Worm (Caenorhabditis elegans) whole organism, L4 larva: ENCODE results near the gene sma-2.

Source experiments
- F10B5.3 ChIP-seq: sonication (generic microtip); optimal IDR thresholded peaks from 2 replicates; lab custom pipeline; 2016; ENCODE audit warnings: mild to moderate bottlenecking, missing genetic modification characterization, missing compliant biosample characterization
- T20F7.1 ChIP-seq: fragments of 200-800 bp; sonication (Bioruptor generic); optimal IDR thresholded peaks from 2 replicates; lab custom pipeline; 2018; ENCODE audit warnings: mild to moderate bottlenecking, missing genetic modification characterization, missing compliant biosample characterization
- Y48G9A.11 ChIP-seq: fragments of 200-800 bp; sonication (Bioruptor generic); IDR thresholded peaks from 2 replicates; pipeline ENCODE4 v1.3.6; 2022; ENCODE audit warnings: missing genetic modification reagents, missing genetic modification characterization, missing compliant biosample characterization
- aha-1 ChIP-seq: fragments of 150-350 bp; peaks from one replicate; lab custom pipeline; 2014; ENCODE audit warnings: missing biosample characterization, missing genetic modification characterization
- ama-1 ChIP-seq: fragments of 150-350 bp; optimal IDR thresholded peaks from 2 replicates; lab custom pipeline; 2014; ENCODE audit warnings: inconsistent platforms, mixed read lengths
- ceh-20 ChIP-seq: fragments of 200-800 bp; sonication (Bioruptor generic); IDR thresholded peaks from 2 replicates; pipeline ENCODE4 v1.3.6; 2022; ENCODE audit warnings: missing genetic modification reagents, missing genetic modification characterization, missing compliant biosample characterization
- ceh-44 ChIP-seq: fragments of 200-800 bp; sonication (Bioruptor generic); IDR thresholded peaks from 2 replicates; pipeline ENCODE4 v1.3.6; 2022; ENCODE audit warnings: missing genetic modification reagents, missing genetic modification characterization, missing compliant biosample characterization
- ces-1 ChIP-seq: fragments of 150-350 bp; sonication (generic microtip); optimal IDR thresholded peaks from 4 replicates; lab custom pipeline; 2014; ENCODE audit warnings: missing biosample characterization, missing genetic modification reagents, missing genetic modification characterization
- cey-2 ChIP-seq: sonication (generic microtip); optimal IDR thresholded peaks from 3 replicates; lab custom pipeline; 2017; ENCODE audit warnings: missing genetic modification characterization, mild to moderate bottlenecking, missing compliant biosample characterization, antibody characterized with exemption, borderline replicate concordance; ENCODE audit not compliant: insufficient read depth
- ctbp-1 ChIP-seq: fragments of 200-800 bp; sonication (Bioruptor generic); IDR thresholded peaks from 2 replicates; pipeline ENCODE4 v1.3.6; 2022; ENCODE audit warnings: missing genetic modification reagents, missing genetic modification characterization, missing compliant biosample characterization
- daf-8 ChIP-seq: fragments of 200-800 bp; sonication (Bioruptor generic); IDR thresholded peaks from 2 replicates; pipeline ENCODE4 v1.3.6; 2022; ENCODE audit warnings: missing genetic modification characterization, missing compliant biosample characterization
- dmd-6 ChIP-seq: fragments of 200-800 bp; sonication (Bioruptor generic); IDR thresholded peaks from 2 replicates; pipeline ENCODE4 v1.3.6; 2022; ENCODE audit warnings: missing genetic modification reagents, missing genetic modification characterization, missing compliant biosample characterization
- dmd-9 ChIP-seq: fragments of 200-800 bp; sonication (Bioruptor generic); IDR thresholded peaks from 2 replicates; pipeline ENCODE4 v1.3.6; 2022; ENCODE audit warnings: missing genetic modification reagents, missing genetic modification characterization, missing compliant biosample characterization
- dve-1 ChIP-seq: sonication (generic microtip); optimal IDR thresholded peaks from 2 replicates; lab custom pipeline; 2017; ENCODE audit warnings: antibody characterized with exemption, mild to moderate bottlenecking, missing genetic modification characterization, missing compliant biosample characterization; ENCODE audit not compliant: insufficient read depth
- hlh-11 ChIP-seq: fragments of 200-800 bp; sonication (Bioruptor generic); optimal IDR thresholded peaks from 2 replicates; lab custom pipeline; 2018; ENCODE audit warnings: mild to moderate bottlenecking, missing genetic modification characterization, missing compliant biosample characterization
- hlh-30 ChIP-seq: sonication (generic microtip); optimal IDR thresholded peaks from 2 replicates; lab custom pipeline; 2017; ENCODE audit warnings: antibody characterized with exemption, mild to moderate bottlenecking, missing genetic modification characterization, missing compliant biosample characterization; ENCODE audit not compliant: insufficient read depth
- hmg-1.1 ChIP-seq: fragments of 200-800 bp; sonication (Bioruptor generic); IDR thresholded peaks from 2 replicates; pipeline ENCODE4 v1.3.6; 2022; ENCODE audit warnings: missing genetic modification reagents, missing genetic modification characterization, missing compliant biosample characterization
- lin-29 ChIP-seq: fragments of 200-800 bp; sonication (Bioruptor generic); IDR thresholded peaks from 2 replicates; pipeline ENCODE4 v1.3.6; 2022; ENCODE audit warnings: missing genetic modification reagents, missing genetic modification characterization, missing compliant biosample characterization
- lin-39 ChIP-seq: fragments of 150-350 bp; optimal IDR thresholded peaks from 2 replicates; lab custom pipeline; 2014; ENCODE audit warnings: missing biosample characterization, missing genetic modification reagents, missing genetic modification characterization
- lsy-2 ChIP-seq, 2 experiments: fragments of 150-350 bp in 1 of 2; sonication (generic microtip) in 1 of 2; optimal IDR thresholded peaks; 2 replicates each; lab custom pipeline; 2014 to 2017; ENCODE audit warnings: missing biosample characterization in 2 of 2, missing genetic modification characterization in 2 of 2
- madf-9 ChIP-seq: fragments of 200-800 bp; sonication (Bioruptor generic); conservative IDR thresholded peaks from 2 replicates; pipeline ENCODE4 v1.3.6; 2022; ENCODE audit warnings: missing genetic modification reagents, missing genetic modification characterization, missing compliant biosample characterization
- mdl-1 ChIP-seq, 2 experiments: fragments of 150-350 bp in 1 of 2; sonication (generic microtip) in 1 of 2; optimal IDR thresholded peaks; 2 replicates each; lab custom pipeline; 2014 to 2017; ENCODE audit warnings: missing biosample characterization in 2 of 2, missing genetic modification characterization in 2 of 2
- mdt-29 ChIP-seq: fragments of 200-800 bp; sonication (Bioruptor generic); IDR thresholded peaks from 2 replicates; pipeline ENCODE4 v1.3.6; 2022; ENCODE audit warnings: missing genetic modification reagents, missing genetic modification characterization, missing compliant biosample characterization
- mep-1 ChIP-seq: fragments of 150-350 bp; sonication (generic microtip); optimal IDR thresholded peaks from 3 replicates; lab custom pipeline; 2014; ENCODE audit warnings: missing biosample characterization, missing genetic modification characterization
- mes-2 ChIP-seq: sonication (generic microtip); optimal IDR thresholded peaks from 2 replicates; lab custom pipeline; 2016; ENCODE audit warnings: missing genotype, mild to moderate bottlenecking, missing genetic modification characterization, missing compliant biosample characterization; ENCODE audit not compliant: poor library complexity, severe bottlenecking
- mxl-3 ChIP-seq: fragments of 200-800 bp; sonication (Bioruptor generic); optimal IDR thresholded peaks from 2 replicates; lab custom pipeline; 2018; ENCODE audit warnings: mild to moderate bottlenecking, missing genetic modification characterization, missing compliant biosample characterization
- nhr-10 ChIP-seq: fragments of 150-350 bp; optimal IDR thresholded peaks from 2 replicates; lab custom pipeline; 2014; ENCODE audit warnings: missing biosample characterization, missing genetic modification characterization
- nhr-11 ChIP-seq: fragments of 150-350 bp; optimal IDR thresholded peaks from 2 replicates; lab custom pipeline; 2014; ENCODE audit warnings: missing biosample characterization, missing genetic modification characterization
- nhr-111 ChIP-seq: fragments of 200-800 bp; sonication (Bioruptor generic); optimal IDR thresholded peaks from 2 replicates; lab custom pipeline; 2018; ENCODE audit warnings: mild to moderate bottlenecking, missing genetic modification characterization, missing compliant biosample characterization
- nhr-28 ChIP-seq: fragments of 150-350 bp; optimal IDR thresholded peaks from 2 replicates; lab custom pipeline; 2014; ENCODE audit warnings: missing biosample characterization, missing genetic modification characterization
- nhr-41 ChIP-seq: fragments of 200-800 bp; sonication (Bioruptor generic); IDR thresholded peaks from 2 replicates; pipeline ENCODE4 v1.3.6; 2022; ENCODE audit warnings: missing genetic modification reagents, missing genetic modification characterization, missing compliant biosample characterization
- nhr-48 ChIP-seq: sonication (generic microtip); optimal IDR thresholded peaks from 2 replicates; lab custom pipeline; 2016; ENCODE audit warnings: mild to moderate bottlenecking, missing genetic modification characterization, missing compliant biosample characterization
- nhr-76 ChIP-seq: fragments of 150-350 bp; optimal IDR thresholded peaks from 2 replicates; lab custom pipeline; 2014; ENCODE audit warnings: missing biosample characterization, missing genetic modification characterization
- rbr-2 ChIP-seq: sonication (generic microtip); optimal IDR thresholded peaks from 2 replicates; lab custom pipeline; 2016; ENCODE audit warnings: missing genotype, missing genetic modification characterization, missing compliant biosample characterization
- saeg-2 ChIP-seq: fragments of 200-800 bp; sonication (Bioruptor generic); IDR thresholded peaks from 2 replicates; pipeline ENCODE4 v1.3.6; 2022; ENCODE audit warnings: missing genetic modification reagents, missing genetic modification characterization, missing compliant biosample characterization
- snpc-4 ChIP-seq: fragments of 150-350 bp; optimal IDR thresholded peaks from 2 replicates; lab custom pipeline; 2014; ENCODE audit warnings: missing biosample characterization, missing genetic modification characterization
- spr-1 ChIP-seq: sonication (generic microtip); optimal IDR thresholded peaks from 2 replicates; lab custom pipeline; 2016; ENCODE audit warnings: mild to moderate bottlenecking, missing genetic modification characterization, missing compliant biosample characterization
- tag-97 ChIP-seq: fragments of 200-800 bp; sonication (Bioruptor generic); IDR thresholded peaks from 2 replicates; pipeline ENCODE4 v1.3.6; 2022; ENCODE audit warnings: missing genetic modification characterization, missing compliant biosample characterization
- tra-1 ChIP-seq: fragments of 200-800 bp; sonication (Bioruptor generic); IDR thresholded peaks from 2 replicates; pipeline ENCODE4 v1.3.6; 2022; ENCODE audit warnings: missing genetic modification reagents, missing genetic modification characterization, missing compliant biosample characterization
- unc-39 ChIP-seq: sonication (generic microtip); optimal IDR thresholded peaks from 2 replicates; lab custom pipeline; 2017; ENCODE audit warnings: missing biosample characterization, missing genetic modification characterization
- unc-62 ChIP-seq, 3 experiments: fragments of 150-350 bp in 1 of 3; sonication (generic microtip); optimal IDR thresholded peaks in 2 of 3; peaks in 1 of 3; 1 replicate in 1 of 3; 2 replicates in 2 of 3; lab custom pipeline; 2014 to 2017; ENCODE audit warnings: missing biosample characterization in 3 of 3, missing genetic modification characterization in 3 of 3, missing genetic modification reagents in 3 of 3, missing genotype in 1 of 3
- zag-1 ChIP-seq: fragments of 150-350 bp; optimal IDR thresholded peaks from 2 replicates; lab custom pipeline; 2014; ENCODE audit warnings: missing biosample characterization, missing genetic modification characterization
- zfp-2 ChIP-seq: sonication (generic microtip); optimal IDR thresholded peaks from 2 replicates; lab custom pipeline; 2016; ENCODE audit warnings: mild to moderate bottlenecking, missing genetic modification characterization, missing compliant biosample characterization

The sma-2 gene

ce11 chrIII:8726019-8726894 lies 23.2 kb upstream of the sma-2 start:
- no peak for TF ChIP-seq ceh-20
- peak; percentile 60 for TF ChIP-seq aha-1 (tag; lab: Kevin White, UChicago)
- peak in 1 of 2 experiments; percentile 98 for TF ChIP-seq unc-62 (GFP tag; optimal IDR thresholded peaks at IDR 0.05 in 1 of 2; lab: Kevin White, UChicago)
- no peak for TF ChIP-seq unc-62 (tag; optimal IDR thresholded peaks at IDR 0.05; lab: Kevin White, UChicago)

ce11 chrIII:8731310-8731709 lies 18.2 kb upstream of the sma-2 start, which contains the start of gene ZK370.4:
Gene ZK370.4 (minus strand): TSS chrIII:8731410.
- no peak for TF ChIP-seq nhr-76 (tag; lab: Kevin White, UChicago)
- TF ChIP-seq aha-1 (tag; lab: Kevin White, UChicago), result peak; percentile 89

- TF ChIP-seq hlh-11 (tag; lab: Kevin White, UChicago) (peak; percentile 62), cey-2 (tag; lab: Kevin White, UChicago) (peak; percentile 37), nhr-11 (tag; lab: Kevin White, UChicago) (peak; percentile 6), unc-39 (tag; lab: Kevin White, UChicago) (no peak), dmd-9 (GFP tag; lab: Robert Waterston, UW) (no peak), lsy-2 (tag; optimal IDR thresholded peaks at IDR 0.05; lab: Kevin White, UChicago) (peak in 1 of 2 experiments; percentile 23), spr-1 (tag; lab: Kevin White, UChicago) (no peak), ctbp-1 (GFP tag; lab: Robert Waterston, UW) (peak; percentile 35; the same call in 1 of the 2 replicates), zfp-2 (tag; lab: Kevin White, UChicago) (no peak), mdl-1 (tag; optimal IDR thresholded peaks at IDR 0.05; lab: Kevin White, UChicago) (peak; percentile 56 to 84), nhr-41 (GFP tag; lab: Robert Waterston, UW) (no peak), nhr-28 (tag; lab: Kevin White, UChicago) (peak; percentile 64), madf-9 (0 out of 2 replicates have a peak, but pooled peaks have one; percentile 2), nhr-10 (tag; lab: Kevin White, UChicago) (no peak), T20F7.1 (no peak), mes-2 (tag; lab: Kevin White, UChicago) (peak; percentile 19), tag-97 (GFP tag; lab: Robert Waterston, UW) (no peak), tra-1 (peak; percentile 32; the same call in 1 of the 2 replicates), mxl-3 (GFP tag; lab: Kevin White, UChicago) (peak; percentile 91), nhr-48 (tag; lab: Kevin White, UChicago) (peak; percentile 19), unc-62 (GFP tag; optimal IDR thresholded peaks at IDR 0.05 in 1 of 2; lab: Kevin White, UChicago) (peak in 1 of 2 experiments; percentile 94), unc-62 (tag; optimal IDR thresholded peaks at IDR 0.05; lab: Kevin White, UChicago) (no peak), ceh-44 (GFP tag; lab: Robert Waterston, UW) (no peak), rbr-2 (no peak), hlh-30 (peak; percentile 82), dmd-6 (no peak)
Measured at ce11 chrIII:8731973-8732372, 17.5 kb upstream of the sma-2 start.

- 0 out of 2 replicates have a peak, but pooled peaks have one; percentile 25 for TF ChIP-seq hmg-1.1
- no peak for TF ChIP-seq snpc-4
- TF ChIP-seq mdt-29 (GFP tag; lab: Robert Waterston, UW), result no peak
- no peak for TF ChIP-seq ctbp-1 (GFP tag; lab: Robert Waterston, UW)
- no peak for TF ChIP-seq zag-1
- peak; percentile 32 for TF ChIP-seq mes-2 (tag; lab: Kevin White, UChicago)
- no peak for TF ChIP-seq Y48G9A.11 (GFP tag; lab: Robert Waterston, UW)
- TF ChIP-seq tag-97 (GFP tag; lab: Robert Waterston, UW), result no peak
- no peak for TF ChIP-seq F10B5.3
- peak; percentile 17 for TF ChIP-seq mep-1 (tag; lab: Kevin White, UChicago)
- no peak for TF ChIP-seq daf-8
- TF ChIP-seq ama-1 (lab: Kevin White, UChicago), result no peak
- no peak for TF ChIP-seq nhr-41 (GFP tag; lab: Robert Waterston, UW)
- TF ChIP-seq dve-1 (tag; lab: Kevin White, UChicago), result peak; percentile 10
- TF ChIP-seq saeg-2, result no peak
- TF ChIP-seq ces-1, result no peak
- no peak for TF ChIP-seq lin-29 (GFP tag; lab: Robert Waterston, UW)
- no peak for TF ChIP-seq lin-39
- peak; percentile 41 for TF ChIP-seq hlh-11 (tag; lab: Kevin White, UChicago)
- no peak for TF ChIP-seq nhr-111 (GFP tag; lab: Kevin White, UChicago)
Measured at ce11 chrIII:8733237-8733636, 16.2 kb upstream of the sma-2 start.
